Fruit fly (Drosophila melanogaster): Measurements from ENCODE around the gene CG34345.

Gene CG34345

DNA sequence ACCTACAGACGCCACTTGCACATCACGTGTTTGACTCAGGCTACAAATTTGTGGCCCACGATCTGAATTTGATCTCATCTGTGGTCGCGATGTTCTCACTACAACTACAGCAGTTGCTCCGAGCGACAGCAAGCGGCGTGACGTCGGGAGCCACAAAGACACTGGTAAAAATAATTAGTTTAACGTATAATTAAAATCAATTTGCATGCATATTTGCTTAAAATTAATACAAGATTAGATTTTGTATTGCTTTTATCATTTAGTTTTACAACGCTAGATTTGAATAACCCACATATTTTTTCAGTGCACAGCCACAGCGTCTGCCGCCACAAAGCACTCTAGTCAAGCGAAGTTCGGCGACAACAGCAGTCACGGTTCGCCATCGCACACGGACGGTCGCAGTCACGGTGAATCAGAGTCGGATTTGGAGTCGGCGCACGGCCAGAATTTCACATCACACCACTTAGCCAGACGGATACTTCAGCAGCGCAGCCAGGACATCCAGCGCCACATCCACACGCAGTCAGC, 10.4 kb upstream of the CG34345 start (continued):
- peak; percentile 97 for TF ChIP-seq CG8281 (tag; optimal IDR thresholded peaks at IDR 0.05)
- TF ChIP-seq Oli (tag; optimal IDR thresholded peaks at IDR 0.05) = peak; percentile 100
- peak; percentile 100 for TF ChIP-seq bab2 (GFP tag; optimal IDR thresholded peaks at IDR 0.05)
- peak; percentile 100 for TF ChIP-seq tx (GFP tag; optimal IDR thresholded peaks at IDR 0.05)
- peak; percentile 100 for TF ChIP-seq YL-1 (GFP tag; optimal IDR thresholded peaks at IDR 0.05)
- peak; percentile 100 for TF ChIP-seq CG32772 (GFP tag; IDR thresholded peaks at IDR 0.05)
- TF ChIP-seq gem (tag; optimal IDR thresholded peaks at IDR 0.05) = peak; percentile 100
- TF ChIP-seq CG12219 (GFP tag; optimal IDR thresholded peaks at IDR 0.05) = peak; percentile 100
- TF ChIP-seq Optix (GFP tag; IDR thresholded peaks at IDR 0.05) = peak; percentile 100
- TF ChIP-seq sens (GFP tag) = peak; percentile 100
- peak; percentile 100 for TF ChIP-seq Dek (tag; optimal IDR thresholded peaks at IDR 0.05)
- peak; percentile 100 for TF ChIP-seq ems (GFP tag; optimal IDR thresholded peaks at IDR 0.05)
- TF ChIP-seq CG10654 (GFP tag; optimal IDR thresholded peaks at IDR 0.05) = peak; percentile 100
- TF ChIP-seq wdn (GFP tag; IDR thresholded peaks at IDR 0.05) = peak; percentile 100
- peak; percentile 100 for TF ChIP-seq CG9932 (GFP tag; IDR thresholded peaks at IDR 0.05)
- TF ChIP-seq zfh2 (GFP tag; optimal IDR thresholded peaks at IDR 0.05) = peak; percentile 100
- TF ChIP-seq C15 (GFP tag; IDR thresholded peaks at IDR 0.05) = peak; percentile 100
- TF ChIP-seq CG8359 (GFP tag; optimal IDR thresholded peaks at IDR 0.05; ENCODE audit: borderline replicate concordance) = peak; percentile 97
- peak; percentile 100 for TF ChIP-seq vvl (GFP tag; IDR thresholded peaks at IDR 0.05)
- peak; percentile 99 for TF ChIP-seq CkIIα-i1 (GFP tag; IDR thresholded peaks at IDR 0.05)
- peak; percentile 64 for TF ChIP-seq Dp (GFP tag; optimal IDR thresholded peaks at IDR 0.05)
- peak; percentile 100 for TF ChIP-seq sr (GFP tag; IDR thresholded peaks at IDR 0.05)
- peak; percentile 100 for TF ChIP-seq zf30C (GFP tag; optimal IDR thresholded peaks at IDR 0.05)
- peak; percentile 99 for TF ChIP-seq Gsc (GFP tag; IDR thresholded peaks at IDR 0.05)
- TF ChIP-seq pita (GFP tag; optimal IDR thresholded peaks at IDR 0.05) = peak; percentile 20
- TF ChIP-seq Sin3A (optimal IDR thresholded peaks at IDR 0.05) = no peak
- TF ChIP-seq Ada2b (GFP tag; IDR thresholded peaks at IDR 0.05) = peak; percentile 100
- peak; percentile 100 for TF ChIP-seq ATbp (GFP tag; optimal IDR thresholded peaks at IDR 0.05)
- peak; percentile 100 for TF ChIP-seq CG4617 (GFP tag; optimal IDR thresholded peaks at IDR 0.05; ENCODE audit: borderline replicate concordance)
- TF ChIP-seq Hmx (GFP tag; optimal IDR thresholded peaks at IDR 0.05) = peak; percentile 99
- TF ChIP-seq CG10321 (GFP tag; IDR thresholded peaks at IDR 0.05) = peak; percentile 95
- peak; percentile 100 for TF ChIP-seq Camta (GFP tag; optimal IDR thresholded peaks at IDR 0.05)
- peak; percentile 100 for TF ChIP-seq HLH54F (GFP tag; optimal IDR thresholded peaks at IDR 0.05)
- peak; percentile 100 for TF ChIP-seq CG8388 (GFP tag; optimal IDR thresholded peaks at IDR 0.05)
- TF ChIP-seq Hr3 (GFP tag; optimal IDR thresholded peaks at IDR 0.05) = peak; percentile 100
- TF ChIP-seq zen2 (GFP tag; IDR thresholded peaks at IDR 0.05; ENCODE audit: partially characterized antibody) = no peak
- TF ChIP-seq CG2116 (GFP tag; optimal IDR thresholded peaks at IDR 0.05) = peak; percentile 96
- peak; percentile 100 for TF ChIP-seq abd-A (tag; optimal IDR thresholded peaks at IDR 0.05)
- peak; percentile 100 for TF ChIP-seq CrebB (tag; optimal IDR thresholded peaks at IDR 0.05)
- peak; percentile 98 for TF ChIP-seq ssp (GFP tag; IDR thresholded peaks at IDR 0.05)
- peak; percentile 100 for TF ChIP-seq Fer1 (GFP tag; optimal IDR thresholded peaks at IDR 0.05)
- TF ChIP-seq CG7357 (GFP tag; IDR thresholded peaks at IDR 0.05) = peak; percentile 99
- TF ChIP-seq lov (optimal IDR thresholded peaks at IDR 0.05) = no peak
- TF ChIP-seq lov (GFP tag; IDR thresholded peaks at IDR 0.05) = peak; percentile 100
- peak; percentile 99 for TF ChIP-seq her (GFP tag; optimal IDR thresholded peaks at IDR 0.05)
- TF ChIP-seq fd64A (GFP tag; optimal IDR thresholded peaks at IDR 0.05) = peak; percentile 100
- peak; percentile 100 for TF ChIP-seq ap (GFP tag; IDR thresholded peaks at IDR 0.05)
- TF ChIP-seq ken (GFP tag; IDR thresholded peaks at IDR 0.05) = peak; percentile 100
- peak; percentile 100 for TF ChIP-seq CG13775 (GFP tag; optimal IDR thresholded peaks at IDR 0.05)
- TF ChIP-seq unpg (GFP tag; optimal IDR thresholded peaks at IDR 0.05) = peak; percentile 100
- TF ChIP-seq CG30020 (tag; optimal IDR thresholded peaks at IDR 0.05) = peak; percentile 95
- no peak for TF ChIP-seq CG8478 (optimal IDR thresholded peaks at IDR 0.05)

Measured in whole organism, embryonic.